Fruit fly (Drosophila melanogaster): Measurements from ENCODE around the gene CG34301.

dm6 chr3R:8822919-8823318 is 49.7 kb downstream of the CG34301 start:
- TF ChIP-seq EcR (GFP tag; optimal IDR thresholded peaks at IDR 0.05) (no peak), psq (optimal IDR thresholded peaks at IDR 0.05) (no peak), Dll (optimal IDR thresholded peaks at IDR 0.05) (no peak), pan (optimal IDR thresholded peaks at IDR 0.05) (no peak)
